Worm (Caenorhabditis elegans) whole organism, L1 larva: ENCODE results near the gene nlp-48.

Experiments
- Y116A8C.19 ChIP-seq: sonication (generic microtip); optimal IDR thresholded peaks from 2 replicates; lab custom pipeline; 2016; ENCODE audit warnings: missing compliant biosample characterization, missing genetic modification characterization, borderline replicate concordance
- alr-1 ChIP-seq: fragments of 200-800 bp; sonication (Bioruptor generic); optimal IDR thresholded peaks from 2 replicates; lab custom pipeline; 2018; ENCODE audit warnings: borderline replicate concordance, mild to moderate bottlenecking, missing genetic modification characterization, missing compliant biosample characterization
- aly-2 ChIP-seq: fragments of 150-350 bp; optimal IDR thresholded peaks from 2 replicates; lab custom pipeline; 2014; ENCODE audit warnings: missing biosample characterization, missing genetic modification characterization
- ama-1 ChIP-seq: fragments of 150-350 bp; optimal IDR thresholded peaks from 2 replicates; lab custom pipeline; 2014
- blmp-1 ChIP-seq: fragments of 150-350 bp; optimal IDR thresholded peaks from 2 replicates; lab custom pipeline; 2014; ENCODE audit warnings: missing biosample characterization, missing genetic modification characterization
- ceh-63 ChIP-seq: fragments of 200-800 bp; sonication (Bioruptor generic); optimal IDR thresholded peaks from 2 replicates; lab custom pipeline; 2018; ENCODE audit warnings: mild to moderate bottlenecking, missing genetic modification characterization, missing compliant biosample characterization
- ceh-8 ChIP-seq: fragments of 200-800 bp; sonication (Bioruptor generic); optimal IDR thresholded peaks from 2 replicates; lab custom pipeline; 2018; ENCODE audit warnings: mild to moderate bottlenecking, missing genetic modification characterization, moderate library complexity, missing compliant biosample characterization
- ceh-88 ChIP-seq: fragments of 200-800 bp; sonication (Bioruptor generic); IDR thresholded peaks from 2 replicates; pipeline ENCODE4 v1.3.6; 2022; ENCODE audit warnings: missing genetic modification characterization, missing compliant biosample characterization
- ceh-90 ChIP-seq: sonication (generic microtip); optimal IDR thresholded peaks from 2 replicates; lab custom pipeline; 2016; ENCODE audit warnings: missing genetic modification characterization, missing compliant biosample characterization
- ces-1 ChIP-seq: fragments of 150-350 bp; optimal IDR thresholded peaks from 2 replicates; lab custom pipeline; 2014; ENCODE audit warnings: missing biosample characterization, missing genetic modification reagents, missing genetic modification characterization
- egl-13 ChIP-seq: sonication (generic microtip); optimal IDR thresholded peaks from 2 replicates; lab custom pipeline; 2016; ENCODE audit warnings: missing genotype, missing genetic modification reagents, missing genetic modification characterization, missing compliant biosample characterization
- egl-27 ChIP-seq, 2 experiments: fragments of 150-350 bp in 1 of 2; sonication (generic microtip); optimal IDR thresholded peaks; 3 replicates each; lab custom pipeline; 2017 to 2018; ENCODE audit warnings: missing biosample characterization in 2 of 2, missing genetic modification characterization in 2 of 2, missing genetic modification reagents in 2 of 2
- elt-3 ChIP-seq, 6 experiments: fragments of 150-350 bp in 1 of 6; sonication (generic microtip); optimal IDR thresholded peaks; 2 replicates each; lab custom pipeline; 2017 to 2018; ENCODE audit warnings: missing biosample characterization in 6 of 6, missing genetic modification characterization in 6 of 6, inconsistent platforms in 1 of 6
- ets-5 ChIP-seq: fragments of 200-800 bp; sonication (Bioruptor generic); IDR thresholded peaks from 2 replicates; pipeline ENCODE4 v1.3.6; 2022; ENCODE audit warnings: missing genetic modification characterization, missing compliant biosample characterization
- fkh-10 ChIP-seq: sonication (generic microtip); optimal IDR thresholded peaks from 2 replicates; lab custom pipeline; 2017; ENCODE audit warnings: missing biosample characterization, missing genetic modification reagents, missing genetic modification characterization
- fkh-8 ChIP-seq: sonication (generic microtip); optimal IDR thresholded peaks from 2 replicates; lab custom pipeline; 2016; ENCODE audit warnings: mild to moderate bottlenecking, missing genetic modification characterization, missing compliant biosample characterization
- fos-1 ChIP-seq: fragments of 150-350 bp; optimal IDR thresholded peaks from 2 replicates; lab custom pipeline; 2014; ENCODE audit warnings: missing biosample characterization, missing genetic modification characterization
- grh-1 ChIP-seq: fragments of 200-800 bp; sonication (Bioruptor generic); IDR thresholded peaks from 2 replicates; pipeline ENCODE4 v1.3.6; 2022; ENCODE audit warnings: missing genetic modification reagents, missing genetic modification characterization, missing compliant biosample characterization
- jun-1 ChIP-seq: fragments of 150-350 bp; optimal IDR thresholded peaks from 2 replicates; lab custom pipeline; 2014; ENCODE audit warnings: missing biosample characterization, missing genetic modification reagents, missing genetic modification characterization
- lin-14 ChIP-seq: fragments of 200-800 bp; sonication (Bioruptor generic); optimal IDR thresholded peaks from 2 replicates; lab custom pipeline; 2018; ENCODE audit warnings: mild to moderate bottlenecking, missing genetic modification characterization, moderate library complexity, missing compliant biosample characterization
- lin-39 ChIP-seq: fragments of 150-350 bp; optimal IDR thresholded peaks from 2 replicates; lab custom pipeline; 2014; ENCODE audit warnings: missing biosample characterization, missing genetic modification reagents, missing genetic modification characterization
- mef-2 ChIP-seq: fragments of 150-350 bp; optimal IDR thresholded peaks from 2 replicates; lab custom pipeline; 2014; ENCODE audit warnings: missing biosample characterization, missing genetic modification characterization
- nhr-20 ChIP-seq: sonication (generic microtip); optimal IDR thresholded peaks from 2 replicates; lab custom pipeline; 2016; ENCODE audit warnings: mild to moderate bottlenecking, missing genetic modification characterization, missing compliant biosample characterization
- nhr-47 ChIP-seq: sonication (generic microtip); optimal IDR thresholded peaks from 2 replicates; lab custom pipeline; 2016; ENCODE audit warnings: mild to moderate bottlenecking, missing genetic modification characterization, moderate library complexity, missing compliant biosample characterization
- nhr-71 ChIP-seq: sonication (generic microtip); optimal IDR thresholded peaks from 2 replicates; lab custom pipeline; 2016; ENCODE audit warnings: mild to moderate bottlenecking, missing genetic modification characterization, moderate library complexity, missing compliant biosample characterization
- nhr-85 ChIP-seq: sonication (generic microtip); peaks from one replicate; lab custom pipeline; 2016; ENCODE audit warnings: missing genetic modification characterization, inconsistent platforms, missing compliant biosample characterization
- pax-3 ChIP-seq: fragments of 200-800 bp; sonication (Bioruptor generic); optimal IDR thresholded peaks from 2 replicates; lab custom pipeline; 2018; ENCODE audit warnings: mild to moderate bottlenecking, missing genetic modification characterization, moderate library complexity, missing compliant biosample characterization
- snu-23 ChIP-seq: sonication (generic microtip); optimal IDR thresholded peaks from 2 replicates; lab custom pipeline; 2016; ENCODE audit warnings: missing genetic modification characterization, missing compliant biosample characterization
- sptf-1 ChIP-seq: fragments of 150-350 bp; optimal IDR thresholded peaks from 2 replicates; lab custom pipeline; 2014; ENCODE audit warnings: missing biosample characterization, missing genetic modification characterization
- swsn-7 ChIP-seq: sonication (generic microtip); optimal IDR thresholded peaks from 2 replicates; lab custom pipeline; 2016; ENCODE audit warnings: missing genetic modification characterization, missing compliant biosample characterization
- tbx-2 ChIP-seq: sonication (generic microtip); optimal IDR thresholded peaks from 2 replicates; lab custom pipeline; 2016; ENCODE audit warnings: missing genetic modification characterization, missing compliant biosample characterization
- tlp-1 ChIP-seq: fragments of 150-350 bp; optimal IDR thresholded peaks from 2 replicates; lab custom pipeline; 2014; ENCODE audit warnings: missing biosample characterization, missing genetic modification characterization
- unc-130 ChIP-seq: fragments of 150-350 bp; optimal IDR thresholded peaks from 2 replicates; lab custom pipeline; 2017; ENCODE audit warnings: missing biosample characterization, missing genetic modification characterization, inconsistent platforms
- unc-86 ChIP-seq: sonication (generic microtip); optimal IDR thresholded peaks from 2 replicates; lab custom pipeline; 2016; ENCODE audit warnings: missing genetic modification characterization, missing compliant biosample characterization
- unc-98 ChIP-seq: fragments of 200-800 bp; sonication (Bioruptor generic); IDR thresholded peaks from 2 replicates; pipeline ENCODE4 v1.3.6; 2022; ENCODE audit warnings: missing genetic modification characterization, missing compliant biosample characterization
- xbp-1 ChIP-seq: sonication (generic microtip); optimal IDR thresholded peaks from 2 replicates; lab custom pipeline; 2016; ENCODE audit warnings: missing genetic modification characterization, missing compliant biosample characterization
- ztf-11 ChIP-seq, 2 experiments: sonication (generic microtip); optimal IDR thresholded peaks; 2 replicates each; lab custom pipeline; 2016 to 2017; ENCODE audit warnings: missing genetic modification characterization in 2 of 2, missing biosample characterization in 1 of 2, missing compliant biosample characterization in 1 of 2
- ztf-4 ChIP-seq: fragments of 150-350 bp; optimal IDR thresholded peaks from 2 replicates; lab custom pipeline; 2014; ENCODE audit warnings: missing biosample characterization, missing genetic modification characterization

nlp-48 gene

ce11 chrIII:9390924-9391323 lies 10.0 kb downstream of the nlp-48 start (continued):
- TF ChIP-seq unc-86 (tag; lab: Kevin White, UChicago) (peak; percentile 1), ces-1 (no peak), nhr-71 (tag; lab: Kevin White, UChicago) (peak; percentile 47), pax-3 (tag; lab: Kevin White, UChicago) (no peak), ceh-8 (GFP tag; lab: Kevin White, UChicago) (no peak), nhr-85 (no peak), mef-2 (tag; lab: Kevin White, UChicago) (no peak), unc-98 (no peak)

- TF ChIP-seq nhr-85 (no peak), lin-14 (GFP tag; lab: Kevin White, UChicago) (peak; percentile 18), fkh-10 (GFP tag; lab: Kevin White, UChicago) (peak; percentile 10), fkh-8 (tag; lab: Kevin White, UChicago) (peak; percentile 52)
Observed at ce11 chrIII:9390007-9390406, 10.9 kb downstream of the nlp-48 start, which contains the start of gene slc-17.2. Gene slc-17.2, minus strand, starts transcription at chrIII:9390107.

DNA sequence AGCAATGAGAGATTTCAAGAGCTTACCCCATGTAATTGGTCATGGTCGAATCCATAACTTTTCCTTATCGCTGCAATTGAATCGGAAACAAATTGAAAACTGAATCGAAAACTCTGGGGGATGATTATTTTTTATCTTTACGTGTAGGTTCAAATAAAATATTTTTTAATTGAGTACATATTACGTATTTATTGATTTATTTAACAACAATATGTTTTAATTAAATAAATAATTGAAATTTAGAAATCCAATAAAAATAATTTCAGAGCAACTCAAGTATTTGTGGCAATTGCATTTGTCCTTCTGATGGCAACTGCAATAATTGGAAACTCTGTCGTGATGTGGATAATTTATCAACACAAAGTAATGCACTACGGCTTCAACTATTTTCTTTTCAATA lies 15.4 kb downstream of the nlp-48 start, which contains the start of gene C38C10.3:
Gene C38C10.3, minus strand, starts transcription at position 101 of the 400 bp plus-strand sequence.
- TF ChIP-seq ztf-4 (tag; lab: Kevin White, UChicago): no peak
- TF ChIP-seq ets-5 (GFP tag; lab: Robert Waterston, UW): no peak
- TF ChIP-seq ceh-88: no peak
- no peak for TF ChIP-seq aly-2 (tag; lab: Kevin White, UChicago)
- no peak for TF ChIP-seq sptf-1 (tag; lab: Kevin White, UChicago)
- no peak for TF ChIP-seq pax-3 (tag; lab: Kevin White, UChicago)

ce11 chrIII:9383496-9383895 lies 17.4 kb downstream of the nlp-48 start, which contains the start of gene tkr-1:
Gene tkr-1, plus strand, starts transcription at chrIII:9383796.
- TF ChIP-seq swsn-7: no peak
- no peak for TF ChIP-seq grh-1 (GFP tag; lab: Robert Waterston, UW)
- TF ChIP-seq xbp-1: no peak
- TF ChIP-seq ama-1 (lab: Kevin White, UChicago): no peak
- TF ChIP-seq egl-27 (tag; optimal IDR thresholded peaks at IDR 0.05; lab: Kevin White, UChicago): no peak
- TF ChIP-seq pax-3 (tag; lab: Kevin White, UChicago): no peak
- TF ChIP-seq fos-1 (tag; lab: Kevin White, UChicago): no peak
- no peak for TF ChIP-seq jun-1 (tag; lab: Kevin White, UChicago)
- no peak for TF ChIP-seq blmp-1 (tag; lab: Kevin White, UChicago)
- no peak for TF ChIP-seq alr-1
- no peak for TF ChIP-seq ceh-90 (tag; lab: Kevin White, UChicago)
- no peak for TF ChIP-seq lin-39 (tag; lab: Kevin White, UChicago)
- TF ChIP-seq elt-3 (tag; optimal IDR thresholded peaks at IDR 0.05; lab: Kevin White, UChicago): no peak
- TF ChIP-seq unc-86 (tag; lab: Kevin White, UChicago): no peak
- TF ChIP-seq Y116A8C.19: no peak
- TF ChIP-seq snu-23 (GFP tag; lab: Kevin White, UChicago): no peak
- TF ChIP-seq tbx-2 (tag; lab: Kevin White, UChicago): no peak
- no peak for TF ChIP-seq nhr-47 (tag; lab: Kevin White, UChicago)
- TF ChIP-seq ztf-11 (tag; optimal IDR thresholded peaks at IDR 0.05; lab: Kevin White, UChicago): no peak
- no peak for TF ChIP-seq egl-13 (tag; lab: Kevin White, UChicago)

ce11 chrIII:9376701-9377100 lies 24.2 kb downstream of the nlp-48 start:
- TF ChIP-seq swsn-7: no peak
- TF ChIP-seq tbx-2 (tag; lab: Kevin White, UChicago): no peak
- TF ChIP-seq unc-130 (tag; lab: Kevin White, UChicago): no peak
- TF ChIP-seq tlp-1 (tag; lab: Kevin White, UChicago): no peak
- TF ChIP-seq nhr-20 (tag; lab: Kevin White, UChicago): no peak
- TF ChIP-seq ets-5 (GFP tag; lab: Robert Waterston, UW): no peak
- no peak for TF ChIP-seq grh-1 (GFP tag; lab: Robert Waterston, UW)
- no peak for TF ChIP-seq nhr-71 (tag; lab: Kevin White, UChicago)
- no peak for TF ChIP-seq ceh-63 (GFP tag; lab: Kevin White, UChicago)
